Worm (Caenorhabditis elegans) whole organism, L1 larva: ENCODE measurements around the gene col-118.

Source experiments
- C04F5.9 ChIP-seq: sonication (generic microtip); optimal IDR thresholded peaks from 2 replicates; lab custom pipeline; 2016; ENCODE audit warnings: missing genetic modification characterization, missing compliant biosample characterization
- F16B12.6 ChIP-seq: fragments of 150-350 bp; optimal IDR thresholded peaks from 2 replicates; lab custom pipeline; 2014; ENCODE audit warnings: missing biosample characterization, missing genetic modification characterization
- Y116A8C.19 ChIP-seq: sonication (generic microtip); optimal IDR thresholded peaks from 2 replicates; lab custom pipeline; 2016; ENCODE audit warnings: missing compliant biosample characterization, missing genetic modification characterization, borderline replicate concordance
- aly-2 ChIP-seq: fragments of 150-350 bp; optimal IDR thresholded peaks from 2 replicates; lab custom pipeline; 2014; ENCODE audit warnings: missing biosample characterization, missing genetic modification characterization
- ceh-82 ChIP-seq, 3 experiments: fragments of 150-350 bp in 1 of 3; sonication (generic microtip) in 2 of 3; optimal IDR thresholded peaks; 2 replicates each; lab custom pipeline; 2014 to 2017; ENCODE audit warnings: missing biosample characterization in 3 of 3, missing genetic modification characterization in 3 of 3
- ces-1 ChIP-seq: fragments of 150-350 bp; optimal IDR thresholded peaks from 2 replicates; lab custom pipeline; 2014; ENCODE audit warnings: missing biosample characterization, missing genetic modification reagents, missing genetic modification characterization
- dpl-1 ChIP-seq, 3 experiments: fragments of 150-350 bp in 2 of 3; sonication (generic microtip) in 1 of 3; optimal IDR thresholded peaks; 2 replicates each; lab custom pipeline; 2014 to 2017; ENCODE audit warnings: missing biosample characterization in 3 of 3, missing genetic modification characterization in 3 of 3, missing genetic modification reagents in 3 of 3
- dsc-1 ChIP-seq: sonication (generic microtip); optimal IDR thresholded peaks from 2 replicates; lab custom pipeline; 2016; ENCODE audit warnings: mild to moderate bottlenecking, missing genetic modification characterization, missing compliant biosample characterization
- ets-5 ChIP-seq: fragments of 200-800 bp; sonication (Bioruptor generic); IDR thresholded peaks from 2 replicates; pipeline ENCODE4 v1.3.6; 2022; ENCODE audit warnings: missing genetic modification characterization, missing compliant biosample characterization
- fkh-4 ChIP-seq: sonication (generic microtip); optimal IDR thresholded peaks from 2 replicates; lab custom pipeline; 2016; ENCODE audit warnings: missing compliant biosample characterization, missing genetic modification characterization, borderline replicate concordance
- fkh-8 ChIP-seq: sonication (generic microtip); optimal IDR thresholded peaks from 2 replicates; lab custom pipeline; 2016; ENCODE audit warnings: mild to moderate bottlenecking, missing genetic modification characterization, missing compliant biosample characterization
- hlh-17 ChIP-seq: fragments of 200-800 bp; sonication (Bioruptor generic); optimal IDR thresholded peaks from 2 replicates; lab custom pipeline; 2018; ENCODE audit warnings: missing genetic modification characterization, mild to moderate bottlenecking, missing compliant biosample characterization, moderate library complexity, borderline replicate concordance
- irx-1 ChIP-seq: sonication (generic microtip); optimal IDR thresholded peaks from 2 replicates; lab custom pipeline; 2016; ENCODE audit warnings: missing genetic modification characterization, missing compliant biosample characterization
- jun-1 ChIP-seq: fragments of 150-350 bp; optimal IDR thresholded peaks from 2 replicates; lab custom pipeline; 2014; ENCODE audit warnings: missing biosample characterization, missing genetic modification reagents, missing genetic modification characterization
- lin-14 ChIP-seq: fragments of 200-800 bp; sonication (Bioruptor generic); optimal IDR thresholded peaks from 2 replicates; lab custom pipeline; 2018; ENCODE audit warnings: mild to moderate bottlenecking, missing genetic modification characterization, moderate library complexity, missing compliant biosample characterization
- lin-15B ChIP-seq: fragments of 150-350 bp; sonication (generic microtip); optimal IDR thresholded peaks from 3 replicates; lab custom pipeline; 2014; ENCODE audit warnings: missing biosample characterization, missing genetic modification characterization
- lsy-2 ChIP-seq, 2 experiments: fragments of 150-350 bp; optimal IDR thresholded peaks; 2 replicates each; lab custom pipeline; 2014; ENCODE audit warnings: missing biosample characterization in 2 of 2, missing genetic modification characterization in 2 of 2
- mab-9 ChIP-seq: fragments of 200-800 bp; sonication (Bioruptor generic); IDR thresholded peaks from 2 replicates; pipeline ENCODE4 v1.3.6; 2022; ENCODE audit warnings: missing genetic modification reagents, missing genetic modification characterization, missing compliant biosample characterization
- mep-1 ChIP-seq: fragments of 150-350 bp; optimal IDR thresholded peaks from 2 replicates; lab custom pipeline; 2014; ENCODE audit warnings: missing biosample characterization, missing genetic modification characterization
- nhr-11 ChIP-seq: fragments of 150-350 bp; optimal IDR thresholded peaks from 2 replicates; lab custom pipeline; 2014; ENCODE audit warnings: missing biosample characterization, missing genetic modification characterization
- nhr-12 ChIP-seq: sonication (generic microtip); optimal IDR thresholded peaks from 2 replicates; lab custom pipeline; 2017; ENCODE audit warnings: missing biosample characterization, missing genetic modification characterization
- nhr-20 ChIP-seq: sonication (generic microtip); optimal IDR thresholded peaks from 2 replicates; lab custom pipeline; 2016; ENCODE audit warnings: mild to moderate bottlenecking, missing genetic modification characterization, missing compliant biosample characterization
- nhr-71 ChIP-seq: sonication (generic microtip); optimal IDR thresholded peaks from 2 replicates; lab custom pipeline; 2016; ENCODE audit warnings: mild to moderate bottlenecking, missing genetic modification characterization, moderate library complexity, missing compliant biosample characterization
- nhr-76 ChIP-seq: sonication (generic microtip); optimal IDR thresholded peaks from 2 replicates; lab custom pipeline; 2017; ENCODE audit warnings: missing biosample characterization, missing genetic modification characterization
- nhr-77 ChIP-seq: fragments of 150-350 bp; optimal IDR thresholded peaks from 2 replicates; lab custom pipeline; 2014; ENCODE audit warnings: missing biosample characterization, missing genetic modification characterization
- pag-3 ChIP-seq: sonication (generic microtip); optimal IDR thresholded peaks from 2 replicates; lab custom pipeline; 2017; ENCODE audit warnings: missing genetic modification characterization, mild to moderate bottlenecking, missing compliant biosample characterization, antibody characterized with exemption, borderline replicate concordance; ENCODE audit not compliant: insufficient read depth
- pax-3 ChIP-seq: fragments of 200-800 bp; sonication (Bioruptor generic); optimal IDR thresholded peaks from 2 replicates; lab custom pipeline; 2018; ENCODE audit warnings: mild to moderate bottlenecking, missing genetic modification characterization, moderate library complexity, missing compliant biosample characterization
- pqm-1 ChIP-seq: sonication (generic microtip); optimal IDR thresholded peaks from 3 replicates; lab custom pipeline; 2017; ENCODE audit warnings: missing biosample characterization, missing genetic modification characterization
- rnt-1 ChIP-seq: sonication (generic microtip); optimal IDR thresholded peaks from 2 replicates; lab custom pipeline; 2016; ENCODE audit warnings: mild to moderate bottlenecking, missing genetic modification characterization, moderate library complexity, missing compliant biosample characterization
- snpc-4 ChIP-seq: fragments of 150-350 bp; optimal IDR thresholded peaks from 2 replicates; lab custom pipeline; 2014; ENCODE audit warnings: missing biosample characterization, missing genetic modification characterization
- snu-23 ChIP-seq: sonication (generic microtip); optimal IDR thresholded peaks from 2 replicates; lab custom pipeline; 2016; ENCODE audit warnings: missing genetic modification characterization, missing compliant biosample characterization
- sox-4 ChIP-seq: sonication (generic microtip); optimal IDR thresholded peaks from 2 replicates; lab custom pipeline; 2016; ENCODE audit warnings: missing genetic modification characterization, missing compliant biosample characterization
- sptf-1 ChIP-seq: fragments of 150-350 bp; optimal IDR thresholded peaks from 2 replicates; lab custom pipeline; 2014; ENCODE audit warnings: missing biosample characterization, missing genetic modification characterization
- tbx-2 ChIP-seq: sonication (generic microtip); optimal IDR thresholded peaks from 2 replicates; lab custom pipeline; 2016; ENCODE audit warnings: missing genetic modification characterization, missing compliant biosample characterization
- vab-15 ChIP-seq: sonication (generic microtip); optimal IDR thresholded peaks from 2 replicates; lab custom pipeline; 2017; ENCODE audit warnings: missing genotype, mild to moderate bottlenecking, missing genetic modification characterization, missing compliant biosample characterization
- xbp-1 ChIP-seq: sonication (generic microtip); optimal IDR thresholded peaks from 2 replicates; lab custom pipeline; 2016; ENCODE audit warnings: missing genetic modification characterization, missing compliant biosample characterization
- zag-1 ChIP-seq: fragments of 150-350 bp; optimal IDR thresholded peaks from 2 replicates; lab custom pipeline; 2014; ENCODE audit warnings: missing biosample characterization, missing genetic modification characterization
- zip-4 ChIP-seq: fragments of 200-800 bp; sonication (Bioruptor generic); optimal IDR thresholded peaks from 2 replicates; lab custom pipeline; 2018; ENCODE audit warnings: mild to moderate bottlenecking, missing genetic modification characterization, moderate library complexity, missing compliant biosample characterization

Gene col-118

ce11 chrIV:8869624-8870023, 21.6 kb downstream of the col-118 start, which contains the start of gene npp-23 (continued):
- TF ChIP-seq zag-1 (tag; lab: Kevin White, UChicago) (no peak), nhr-20 (tag; lab: Kevin White, UChicago) (peak; percentile 59), vab-15 (no peak), nhr-11 (tag; lab: Kevin White, UChicago) (no peak), lin-15B (tag; lab: Kevin White, UChicago) (peak; percentile 19), ces-1 (no peak), zip-4 (GFP tag; lab: Kevin White, UChicago) (no peak), nhr-77 (no peak), lin-14 (GFP tag; lab: Kevin White, UChicago) (no peak), lsy-2 (tag; optimal IDR thresholded peaks at IDR 0.05; lab: Kevin White, UChicago) (peak in 1 of 2 experiments; percentile 60), dsc-1 (tag; lab: Kevin White, UChicago) (peak; percentile 53), nhr-76 (tag; lab: Kevin White, UChicago) (no peak), xbp-1 (tag; lab: Kevin White, UChicago) (peak; percentile 51), snu-23 (GFP tag; lab: Kevin White, UChicago) (peak; percentile 72), nhr-12 (no peak), fkh-8 (no peak)

- TF ChIP-seq jun-1 (tag; lab: Kevin White, UChicago), result no peak
- no peak for TF ChIP-seq ces-1
- no peak for TF ChIP-seq aly-2
- no peak for TF ChIP-seq ceh-82 (tag; optimal IDR thresholded peaks at IDR 0.05; lab: Kevin White, UChicago)
- TF ChIP-seq irx-1 (tag; lab: Kevin White, UChicago), result no peak
- no peak for TF ChIP-seq sptf-1 (tag; lab: Kevin White, UChicago)
- no peak for TF ChIP-seq zip-4 (GFP tag; lab: Kevin White, UChicago)
- TF ChIP-seq nhr-71 (tag; lab: Kevin White, UChicago), result no peak
- no peak for TF ChIP-seq hlh-17 (GFP tag; lab: Kevin White, UChicago)
- TF ChIP-seq snpc-4 (tag; lab: Kevin White, UChicago), result no peak
- no peak for TF ChIP-seq nhr-12
- no peak for TF ChIP-seq tbx-2
- no peak for TF ChIP-seq F16B12.6 (tag; lab: Kevin White, UChicago)
- no peak for TF ChIP-seq mep-1 (tag; lab: Kevin White, UChicago)
- no peak for TF ChIP-seq nhr-77
- no peak for TF ChIP-seq zag-1 (tag; lab: Kevin White, UChicago)
- no peak for TF ChIP-seq dpl-1 (GFP tag; optimal IDR thresholded peaks at IDR 0.05; lab: Kevin White, UChicago)
- no peak for TF ChIP-seq ets-5 (GFP tag; lab: Robert Waterston, UW)
- TF ChIP-seq fkh-4 (tag; lab: Kevin White, UChicago), result no peak
- no peak for TF ChIP-seq pqm-1
These were observed 24.9 kb downstream of the col-118 start, which contains the start of gene C09G9.3 for ce11 chrIV:8872958-8873357. TSS of gene C09G9.3 (minus strand) at chrIV:8873058.

ce11 chrIV:8873847-8874246, 25.8 kb downstream of the col-118 start, which contains the start of gene hdl-2:
TSS of gene hdl-2 (plus strand) at chrIV:8874147.
- no peak for TF ChIP-seq irx-1 (tag; lab: Kevin White, UChicago)
- TF ChIP-seq nhr-76 (tag; lab: Kevin White, UChicago), result no peak
- no peak for TF ChIP-seq C04F5.9 (tag; lab: Kevin White, UChicago)
- no peak for TF ChIP-seq Y116A8C.19 (tag; lab: Kevin White, UChicago)
- no peak for TF ChIP-seq sox-4 (tag; lab: Kevin White, UChicago)
- TF ChIP-seq rnt-1 (tag; lab: Kevin White, UChicago), result no peak
- no peak for TF ChIP-seq tbx-2
- no peak for TF ChIP-seq mab-9 (GFP tag; lab: Robert Waterston, UW)
- no peak for TF ChIP-seq jun-1 (tag; lab: Kevin White, UChicago)
- TF ChIP-seq pax-3 (tag; lab: Kevin White, UChicago), result no peak
- no peak for TF ChIP-seq pag-3 (tag; lab: Kevin White, UChicago)
